Worm (Caenorhabditis elegans): ENCODE measurements around the gene frm-7.

frm-7 gene

ce11 chrV:12301985-12302591, at the start of gene frm-7, which contains the start of gene F55C5.17:
Gene frm-7 (plus strand): TSS chrV:12302484.
Gene F55C5.17 (plus strand): TSS chrV:12302541.
- no peak for TF ChIP-seq eor-1 (tag; optimal IDR thresholded peaks at IDR 0.05)
- TF ChIP-seq nhr-28 (tag; optimal IDR thresholded peaks at IDR 0.05) = no peak
- no peak for TF ChIP-seq ztf-4 (tag; optimal IDR thresholded peaks at IDR 0.05)
- TF ChIP-seq ceh-28 (tag; optimal IDR thresholded peaks at IDR 0.05) = no peak
- TF ChIP-seq aly-2 (tag; optimal IDR thresholded peaks at IDR 0.05) = no peak
- no peak for TF ChIP-seq fos-1 (tag; optimal IDR thresholded peaks at IDR 0.05)
- no peak for TF ChIP-seq ZK546.5 (tag; optimal IDR thresholded peaks at IDR 0.05)
- TF ChIP-seq skn-1 (tag; optimal IDR thresholded peaks at IDR 0.05) = no peak
- no peak for TF ChIP-seq elt-3 (tag; optimal IDR thresholded peaks at IDR 0.05)
- TF ChIP-seq egl-27 (tag; optimal IDR thresholded peaks at IDR 0.05) = no peak
- TF ChIP-seq pqm-1 (tag; optimal IDR thresholded peaks at IDR 0.05) = peak; percentile 63
- no peak for TF ChIP-seq egl-5 (tag; optimal IDR thresholded peaks at IDR 0.05)
- no peak for TF ChIP-seq nhr-25 (tag; optimal IDR thresholded peaks at IDR 0.05)
- no peak for TF ChIP-seq nhr-12 (tag; optimal IDR thresholded peaks at IDR 0.05)
- TF ChIP-seq daf-12 (tag; optimal IDR thresholded peaks at IDR 0.05) = no peak
- peak; percentile 12 for TF ChIP-seq pha-4 (tag; optimal IDR thresholded peaks at IDR 0.05)
- TF ChIP-seq fkh-10 (GFP tag; optimal IDR thresholded peaks at IDR 0.05) = no peak
- TF ChIP-seq R02D3.7 (tag; optimal IDR thresholded peaks at IDR 0.05) = no peak
- TF ChIP-seq snpc-4 (tag; optimal IDR thresholded peaks at IDR 0.05) = no peak
- no peak for TF ChIP-seq zag-1 (tag; optimal IDR thresholded peaks at IDR 0.05)
- peak; percentile 90 for TF ChIP-seq elt-2 (tag; optimal IDR thresholded peaks at IDR 0.05)
- TF ChIP-seq nhr-11 (tag; optimal IDR thresholded peaks at IDR 0.05) = no peak
- no peak for TF ChIP-seq unc-39 (tag; optimal IDR thresholded peaks at IDR 0.05)

DNA sequence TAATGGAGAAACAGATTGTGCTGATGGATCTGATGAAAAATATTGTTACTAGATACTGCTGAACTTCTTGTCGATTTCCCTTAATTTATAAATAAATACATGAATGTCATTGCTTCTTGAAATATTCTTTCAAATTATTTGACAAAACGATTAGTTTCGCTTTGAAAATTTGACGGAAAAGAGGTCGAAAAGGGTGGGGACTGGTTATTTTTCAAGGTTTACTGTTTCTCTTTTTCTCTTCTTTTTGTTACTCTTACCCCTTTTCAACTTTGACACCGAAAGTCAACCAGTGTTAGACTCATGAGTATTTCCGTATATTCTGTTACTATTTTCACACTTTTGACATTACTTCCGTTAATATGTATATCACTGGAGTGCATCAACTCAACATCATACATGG, 46.9 kb upstream of the frm-7 start, which contains the start of gene T04H1.12:
Gene T04H1.12, plus strand, starts transcription at position 301 of the 400 bp plus-strand sequence.
- TF ChIP-seq skn-1 (tag; optimal IDR thresholded peaks at IDR 0.05) = no peak

ce11 chrV:12256398-12256797, 45.9 kb upstream of the frm-7 start, which contains the start of gene ugt-55:
Gene ugt-55 (plus strand): TSS chrV:12256698.
- TF ChIP-seq nhr-23 (tag; optimal IDR thresholded peaks at IDR 0.05) = no peak
- TF ChIP-seq snpc-4 (tag; optimal IDR thresholded peaks at IDR 0.05) = no peak
- no peak for TF ChIP-seq aly-2 (tag; optimal IDR thresholded peaks at IDR 0.05)
- TF ChIP-seq nhr-28 (tag; optimal IDR thresholded peaks at IDR 0.05) = no peak
- TF ChIP-seq tbx-2 (tag; optimal IDR thresholded peaks at IDR 0.05) = no peak
- TF ChIP-seq hmg-11 (tag; optimal IDR thresholded peaks at IDR 0.05) = no peak
- TF ChIP-seq jun-1 (tag; optimal IDR thresholded peaks at IDR 0.05) = no peak
- TF ChIP-seq zag-1 (tag; optimal IDR thresholded peaks at IDR 0.05) = no peak

DNA sequence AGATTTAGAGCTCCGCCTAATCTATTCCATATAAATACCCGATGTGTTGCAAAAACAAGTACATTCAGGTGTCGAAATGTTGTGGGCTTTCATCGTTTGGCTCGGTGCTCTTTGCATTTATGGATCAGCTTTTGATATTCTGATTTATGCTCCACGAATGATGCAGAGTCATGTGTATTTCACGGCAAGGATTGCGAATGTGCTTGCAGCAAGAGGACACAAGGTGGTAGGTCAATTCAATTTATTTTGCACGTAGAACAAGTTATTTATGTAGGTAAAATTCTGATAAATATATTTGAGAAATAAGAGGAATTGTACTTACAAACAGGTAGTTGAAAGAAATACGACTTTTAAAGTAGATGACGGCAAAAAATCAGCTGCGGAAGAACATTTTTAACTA, 43.4 kb upstream of the frm-7 start, which contains the start of gene ugt-56:
Gene ugt-56, plus strand, starts transcription at position 61 of the 400 bp plus-strand sequence.
- no peak for TF ChIP-seq nhr-237 (tag; optimal IDR thresholded peaks at IDR 0.05)
- TF ChIP-seq snpc-4 (tag; optimal IDR thresholded peaks at IDR 0.05) = no peak
- no peak for TF ChIP-seq egl-27 (tag; optimal IDR thresholded peaks at IDR 0.05)
- TF ChIP-seq egl-5 (tag; optimal IDR thresholded peaks at IDR 0.05) = no peak
- no peak for TF ChIP-seq ceh-9 (tag; optimal IDR thresholded peaks at IDR 0.05)
- no peak for TF ChIP-seq R02D3.7 (tag; optimal IDR thresholded peaks at IDR 0.05)
- TF ChIP-seq daf-12 (tag; optimal IDR thresholded peaks at IDR 0.05) = no peak
- TF ChIP-seq eor-1 (tag; optimal IDR thresholded peaks at IDR 0.05) = no peak
- TF ChIP-seq pha-4 (tag; optimal IDR thresholded peaks at IDR 0.05) = no peak
- TF ChIP-seq hmg-11 (tag; optimal IDR thresholded peaks at IDR 0.05) = no peak

ce11 chrV:12261377-12261776, 40.9 kb upstream of the frm-7 start, which contains the start of gene tbb-6:
Gene tbb-6 (plus strand): TSS chrV:12261531.
- no peak for TF ChIP-seq nhr-12 (tag; optimal IDR thresholded peaks at IDR 0.05)
- TF ChIP-seq ama-1 (optimal IDR thresholded peaks at IDR 0.05) = no peak
- no peak for TF ChIP-seq daf-12 (tag; optimal IDR thresholded peaks at IDR 0.05)
- no peak for TF ChIP-seq nhr-237 (tag; optimal IDR thresholded peaks at IDR 0.05)
- no peak for TF ChIP-seq ztf-4 (tag; optimal IDR thresholded peaks at IDR 0.05)
- TF ChIP-seq fkh-2 (tag; optimal IDR thresholded peaks at IDR 0.05) = no peak
- TF ChIP-seq fkh-10 (GFP tag; optimal IDR thresholded peaks at IDR 0.05) = no peak
- no peak for TF ChIP-seq nhr-11 (tag; optimal IDR thresholded peaks at IDR 0.05)
- no peak for TF ChIP-seq hmg-11 (tag; optimal IDR thresholded peaks at IDR 0.05)
- no peak for TF ChIP-seq nfya-1 (tag; optimal IDR thresholded peaks at IDR 0.05; ENCODE audit: insufficient read depth)
- no peak for TF ChIP-seq elt-3 (tag; optimal IDR thresholded peaks at IDR 0.05)
- no peak for TF ChIP-seq pqm-1 (tag; optimal IDR thresholded peaks at IDR 0.05)

All from whole organism, L3 larva.